Fruit fly (Drosophila melanogaster) whole organism, larva: ENCODE data around the gene CG31191.
A peak's percentile ranks its signal among the peaks of the same experiment; 100 is the strongest.

Experiments used
- noc ChIP-seq: fragments of 200-800 bp; sonication (Bioruptor generic); optimal IDR thresholded peaks from 3 replicates; lab custom pipeline; 2019; ENCODE audit warnings: missing biosample characterization, mild to moderate bottlenecking, missing genetic modification characterization, moderate library complexity

The CG31191 gene

DNA sequence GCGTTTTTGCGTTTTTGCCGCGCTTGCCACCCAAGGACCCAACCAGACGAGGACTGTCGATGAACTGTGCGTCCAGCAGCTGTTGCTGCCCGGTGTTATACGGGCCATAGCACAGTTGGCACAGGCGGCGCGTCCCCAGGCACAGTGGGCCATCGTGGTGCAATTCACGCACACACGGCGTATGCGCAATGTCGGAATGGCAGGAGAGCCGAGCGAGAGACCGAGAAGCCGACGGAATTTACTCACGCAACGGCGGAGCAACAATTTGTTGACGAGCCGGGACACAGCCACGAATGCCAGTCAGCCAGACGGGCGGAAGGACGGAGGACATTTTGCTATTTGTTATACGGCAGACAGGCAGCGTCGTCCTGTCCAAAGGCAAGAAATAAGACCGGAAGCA is at the start of gene CG31191:
Gene CG31191, minus strand, starts transcription at position 68 of the 400 bp plus-strand sequence.
- TF ChIP-seq noc (tag; lab: Kevin White, UChicago) = no peak

- no peak for TF ChIP-seq noc (tag; lab: Kevin White, UChicago)
These were observed 45.1 kb upstream of the CG31191 start for dm6 chr3R:20990409-20990808.

dm6 chr3R:20989657-20990056 is 44.3 kb upstream of the CG31191 start:
- TF ChIP-seq noc (tag; lab: Kevin White, UChicago) = no peak

dm6 chr3R:20989046-20989445 is 43.7 kb upstream of the CG31191 start:
- TF ChIP-seq noc (tag; lab: Kevin White, UChicago) = no peak

dm6 chr3R:20988560-20988959 is 43.2 kb upstream of the CG31191 start:
- TF ChIP-seq noc (tag; lab: Kevin White, UChicago) = peak; percentile 60

DNA sequence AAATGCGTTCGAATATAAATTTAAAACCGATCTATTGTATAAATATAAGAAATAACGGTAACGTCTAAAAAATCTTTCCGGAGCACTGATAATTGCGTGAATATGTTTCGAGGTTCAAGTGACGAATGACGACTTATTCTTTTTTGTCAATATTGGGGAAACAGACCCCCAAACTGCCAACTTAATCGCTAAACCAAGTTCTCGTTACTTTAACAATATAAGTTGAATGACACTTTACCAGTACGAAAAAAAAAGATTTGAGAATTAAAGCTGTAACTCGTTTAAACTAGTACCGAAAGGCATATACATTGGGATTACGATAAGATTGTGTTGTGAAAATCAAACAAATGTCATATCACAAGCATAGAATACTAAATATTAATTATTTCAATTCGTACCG is 42.5 kb upstream of the CG31191 start, which contains the start of gene CG43446:
Gene CG43446, minus strand, starts transcription at position 101 of the 400 bp plus-strand sequence.
- TF ChIP-seq noc (tag; lab: Kevin White, UChicago) = no peak

DNA sequence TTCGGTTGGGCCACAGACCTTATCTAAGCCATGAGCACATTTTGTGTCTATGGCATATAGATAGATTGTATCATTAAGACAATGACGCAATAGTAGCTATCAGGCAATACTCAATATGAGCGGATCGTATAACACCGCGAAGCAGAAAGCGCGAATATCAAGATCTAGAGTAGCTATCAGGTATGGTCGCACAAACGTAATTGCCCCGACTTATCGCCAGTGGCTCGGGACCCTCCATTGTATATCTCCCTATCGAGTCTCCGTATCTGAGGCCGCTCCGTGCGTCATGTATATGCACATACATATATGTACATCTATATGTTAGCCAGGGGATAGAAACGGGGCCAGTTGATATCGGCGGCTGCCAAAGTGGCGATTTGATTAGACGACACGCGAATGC is 40.3 kb upstream of the CG31191 start:
- peak; percentile 59 for TF ChIP-seq noc (tag; lab: Kevin White, UChicago)

DNA sequence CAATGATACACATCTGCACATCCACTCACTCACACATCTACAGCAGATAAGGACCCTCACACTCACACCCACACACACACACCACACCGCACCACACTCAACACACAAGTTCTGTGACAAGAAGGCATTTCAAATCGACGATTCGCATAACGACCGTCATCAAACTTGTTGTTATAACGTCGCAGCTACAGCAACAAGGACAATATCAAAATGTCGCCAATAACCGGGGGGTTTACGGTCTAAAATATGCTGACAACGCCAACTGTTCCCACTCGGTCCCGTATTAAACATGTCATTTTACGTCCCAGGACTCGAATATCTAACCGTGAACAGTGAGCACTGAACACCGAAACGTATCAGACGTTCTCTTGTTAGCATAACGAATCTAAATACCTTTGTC is 39.6 kb upstream of the CG31191 start:
- no peak for TF ChIP-seq noc (tag; lab: Kevin White, UChicago)

dm6 chr3R:20984087-20984486 is 38.8 kb upstream of the CG31191 start:
- TF ChIP-seq noc (tag; lab: Kevin White, UChicago) = no peak

DNA sequence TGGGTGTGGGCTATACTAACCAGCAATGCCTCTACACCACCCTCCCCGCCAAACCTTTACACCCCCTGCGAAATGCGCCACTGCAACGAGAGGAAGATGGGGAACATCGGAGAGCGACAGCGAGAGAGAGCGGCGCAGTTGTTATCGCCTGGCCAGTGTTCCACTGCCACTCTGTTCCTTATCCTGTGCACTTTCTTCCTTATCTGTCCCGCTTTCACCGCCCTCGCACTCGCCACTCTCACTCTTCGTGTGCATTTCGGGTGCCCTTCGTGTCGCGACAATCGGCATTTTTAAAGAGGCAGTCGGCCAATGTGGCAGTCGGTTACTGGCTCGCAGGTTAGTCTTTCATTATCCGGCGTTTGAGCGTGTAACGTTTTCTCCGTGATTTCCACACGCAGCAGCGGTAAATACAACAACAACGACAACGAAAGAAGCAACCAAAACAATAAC is 32.5 kb upstream of the CG31191 start, which contains the start of gene Calx:
Gene Calx, plus strand, starts transcription at position 338 of the 450 bp plus-strand sequence.
- no peak for TF ChIP-seq noc (tag; lab: Kevin White, UChicago)

DNA sequence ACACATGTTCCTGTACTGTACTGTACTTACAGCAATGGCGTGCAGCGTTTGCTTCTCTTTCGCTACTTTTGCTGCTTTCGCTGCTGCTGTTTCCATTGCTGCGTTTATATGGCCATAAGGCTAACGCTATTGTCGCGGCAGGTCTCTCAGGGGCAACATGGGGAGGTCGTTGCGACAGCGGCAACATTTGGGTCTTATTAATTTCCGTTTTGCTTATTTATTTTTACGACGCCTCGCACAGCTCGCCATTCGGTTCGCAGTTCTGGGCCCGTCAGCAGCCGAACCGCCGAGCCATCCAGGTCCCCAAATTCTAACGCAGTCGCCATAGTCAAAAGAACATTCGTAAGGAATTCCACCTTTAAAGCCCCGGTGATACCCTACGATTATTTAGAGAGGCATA is 31.3 kb upstream of the CG31191 start:
- no peak for TF ChIP-seq noc (tag; lab: Kevin White, UChicago)

- TF ChIP-seq noc (tag; lab: Kevin White, UChicago) = no peak
These were observed 17.6 kb upstream of the CG31191 start for dm6 chr3R:20962965-20963364.

DNA sequence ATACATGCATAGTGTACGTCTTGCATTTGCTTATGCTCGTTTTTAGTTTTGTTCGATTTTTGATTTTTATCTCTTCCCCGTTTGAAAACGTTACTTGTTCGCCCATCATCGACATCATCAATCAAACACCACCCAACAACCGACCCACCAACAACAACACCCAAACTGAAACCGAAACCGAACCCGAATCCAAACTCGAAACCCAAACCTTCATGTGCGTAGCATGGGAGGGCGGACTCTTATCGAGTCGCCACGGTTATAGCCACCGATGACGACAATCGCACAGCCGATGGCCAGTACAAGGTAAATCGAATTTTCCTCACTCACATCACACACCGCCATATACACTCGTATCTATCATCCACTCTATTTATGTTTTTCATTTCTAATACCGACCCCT is 16.7 kb upstream of the CG31191 start:
- TF ChIP-seq noc (tag; lab: Kevin White, UChicago) = no peak

DNA sequence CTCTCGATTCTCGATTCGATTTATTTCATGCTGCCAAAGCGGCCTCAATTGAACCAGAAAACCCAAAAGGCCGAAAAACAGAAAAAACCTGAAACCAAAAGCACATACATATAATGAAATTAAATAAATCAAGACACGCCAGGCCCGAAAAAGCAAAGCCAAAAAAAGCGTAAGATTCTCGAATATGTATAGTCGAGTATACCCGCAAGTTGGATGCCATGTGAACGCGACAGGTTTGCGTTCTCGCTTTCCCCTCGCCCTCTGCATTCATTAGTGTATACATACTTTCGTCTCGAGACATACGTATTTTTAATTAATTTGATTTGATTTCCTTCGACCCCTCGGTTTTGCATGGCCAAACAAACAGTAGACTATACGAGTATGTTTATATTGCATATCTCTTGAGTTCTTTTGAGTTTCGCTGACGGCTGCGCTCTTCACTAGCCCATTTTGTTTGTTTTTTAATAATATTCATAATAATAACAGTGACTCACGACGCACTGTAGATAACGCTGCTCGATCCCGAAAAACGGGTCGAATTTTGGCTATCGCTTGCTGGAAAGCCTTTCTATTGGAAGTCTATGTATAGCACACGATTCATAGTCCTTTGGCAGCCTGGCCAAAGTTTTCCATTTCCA is 15.7 kb upstream of the CG31191 start:
- peak; percentile 29 for TF ChIP-seq noc (tag; lab: Kevin White, UChicago)

DNA sequence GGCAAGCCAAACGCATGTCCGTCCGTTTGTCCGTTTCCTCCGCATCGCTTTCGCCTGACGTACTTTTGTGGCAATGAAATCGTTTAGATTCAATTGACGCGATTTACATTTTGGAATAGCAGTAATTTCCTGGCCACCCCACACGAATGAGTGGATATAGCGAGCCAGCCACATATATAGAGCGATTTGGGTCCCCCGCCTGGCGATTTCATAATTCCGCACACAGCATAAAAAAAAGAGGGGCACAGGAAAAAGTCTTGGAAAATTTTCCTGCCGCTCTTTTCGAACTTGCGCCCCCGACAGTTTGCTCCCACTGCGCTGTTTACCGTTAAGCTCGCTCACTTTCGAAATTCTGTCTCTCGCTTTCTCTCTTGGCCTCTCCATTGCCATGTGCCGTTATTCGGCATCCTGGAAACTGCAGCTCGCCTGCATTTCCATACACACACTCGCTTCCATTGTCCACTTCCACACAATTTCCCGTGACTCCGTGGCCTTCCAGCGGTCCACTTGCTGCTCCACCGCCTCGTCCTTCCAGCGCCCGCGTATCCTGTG is 13.3 kb upstream of the CG31191 start:
- TF ChIP-seq noc (tag; lab: Kevin White, UChicago) = no peak

DNA sequence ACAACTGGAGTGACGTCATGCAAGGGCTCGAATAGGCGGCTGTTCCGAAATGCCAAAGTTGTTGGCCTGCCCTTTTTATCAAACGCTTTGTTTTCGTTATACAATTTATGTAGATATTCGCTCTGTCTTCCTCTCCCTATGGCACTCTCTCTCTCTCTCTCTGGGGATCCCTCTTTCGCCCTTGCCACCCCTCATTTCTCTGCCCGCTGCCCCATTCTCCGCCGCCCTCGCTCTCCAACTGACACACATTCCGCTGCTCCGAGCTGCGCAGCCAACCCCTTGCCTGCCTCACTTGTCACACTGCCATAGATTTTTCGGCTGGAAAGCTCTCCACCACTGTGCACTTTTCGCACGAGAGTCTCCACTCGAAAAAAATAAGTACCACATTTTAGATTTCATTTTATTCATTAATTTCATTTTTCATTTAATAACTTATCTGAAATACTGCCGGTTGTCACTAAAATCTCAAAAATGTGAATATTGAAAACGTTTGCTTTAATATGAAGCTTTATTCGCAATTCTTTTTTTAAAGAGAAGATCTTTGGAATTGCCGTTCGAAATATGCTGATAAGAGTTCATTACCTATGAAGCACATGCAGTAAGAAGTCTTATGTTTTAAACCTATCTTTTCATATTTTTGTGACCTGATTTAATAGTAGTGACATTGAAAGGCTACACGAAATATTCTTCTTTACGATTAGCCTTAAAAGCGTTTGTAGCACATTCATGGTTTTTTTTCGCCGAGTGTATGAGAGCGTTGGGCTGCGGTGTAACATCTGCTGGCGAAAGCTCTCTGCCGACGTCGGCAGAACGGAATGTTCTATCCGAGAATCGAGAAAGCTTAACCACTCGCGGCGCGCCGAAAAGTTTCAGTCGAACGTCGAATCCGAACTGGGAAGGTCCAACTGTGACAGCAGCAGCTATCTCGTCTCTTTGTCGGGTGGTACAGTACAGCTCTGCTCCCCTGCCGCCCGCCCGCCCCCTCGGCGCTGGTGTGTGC is 11.8 kb upstream of the CG31191 start:
- peak; percentile 95 for TF ChIP-seq noc (tag; lab: Kevin White, UChicago)
